Worm (Caenorhabditis elegans) whole organism, L4 larva: Measurements from ENCODE around the gene F09E10.1.

Experiments used
- D1046.2 ChIP-seq: fragments of 200-800 bp; sonication (Bioruptor generic); IDR thresholded peaks from 2 replicates; pipeline ENCODE4 v1.3.6; 2022; ENCODE audit warnings: missing genetic modification characterization, missing compliant biosample characterization
- F26F4.8 ChIP-seq: fragments of 200-800 bp; sonication (Bioruptor generic); conservative IDR thresholded peaks from 2 replicates; pipeline ENCODE4 v1.3.6; 2022; ENCODE audit warnings: missing genetic modification characterization, missing compliant biosample characterization
- F49E8.2 ChIP-seq: sonication (generic microtip); optimal IDR thresholded peaks from 2 replicates; lab custom pipeline; 2016; ENCODE audit warnings: missing compliant biosample characterization, mild to moderate bottlenecking, missing genetic modification characterization, borderline replicate concordance
- T20F7.1 ChIP-seq: fragments of 200-800 bp; sonication (Bioruptor generic); optimal IDR thresholded peaks from 2 replicates; lab custom pipeline; 2018; ENCODE audit warnings: mild to moderate bottlenecking, missing genetic modification characterization, missing compliant biosample characterization
- T26A8.4 ChIP-seq: fragments of 200-800 bp; sonication (Bioruptor generic); IDR thresholded peaks from 2 replicates; pipeline ENCODE4 v1.3.6; 2022; ENCODE audit warnings: missing genetic modification characterization, missing compliant biosample characterization
- Y105C5A.15 ChIP-seq: fragments of 200-800 bp; sonication (Bioruptor generic); IDR thresholded peaks from 2 replicates; pipeline ENCODE4 v1.3.6; 2022; ENCODE audit warnings: missing genetic modification characterization, missing compliant biosample characterization
- Y75B8A.6 ChIP-seq: fragments of 200-800 bp; sonication (Bioruptor generic); IDR thresholded peaks from 2 replicates; pipeline ENCODE4 v1.3.6; 2022; ENCODE audit warnings: missing genetic modification reagents, missing genetic modification characterization, missing compliant biosample characterization
- ama-1 ChIP-seq: fragments of 150-350 bp; optimal IDR thresholded peaks from 2 replicates; lab custom pipeline; 2014; ENCODE audit warnings: inconsistent platforms, mixed read lengths
- arid-1 ChIP-seq: fragments of 200-800 bp; sonication (Bioruptor generic); conservative IDR thresholded peaks from 2 replicates; pipeline ENCODE4 v1.3.6; 2022; ENCODE audit warnings: missing genetic modification reagents, missing genetic modification characterization, missing compliant biosample characterization
- attf-4 ChIP-seq: sonication (generic microtip); optimal IDR thresholded peaks from 3 replicates; lab custom pipeline; 2017; ENCODE audit warnings: missing biosample characterization, missing genetic modification characterization
- ceh-44 ChIP-seq: fragments of 200-800 bp; sonication (Bioruptor generic); IDR thresholded peaks from 2 replicates; pipeline ENCODE4 v1.3.6; 2022; ENCODE audit warnings: missing genetic modification reagents, missing genetic modification characterization, missing compliant biosample characterization
- ceh-62 ChIP-seq: sonication (generic microtip); optimal IDR thresholded peaks from 2 replicates; lab custom pipeline; 2017; ENCODE audit warnings: missing biosample characterization, missing genetic modification characterization
- ces-1 ChIP-seq: fragments of 150-350 bp; sonication (generic microtip); optimal IDR thresholded peaks from 4 replicates; lab custom pipeline; 2014; ENCODE audit warnings: missing biosample characterization, missing genetic modification reagents, missing genetic modification characterization
- cey-2 ChIP-seq: sonication (generic microtip); optimal IDR thresholded peaks from 3 replicates; lab custom pipeline; 2017; ENCODE audit warnings: missing genetic modification characterization, mild to moderate bottlenecking, missing compliant biosample characterization, antibody characterized with exemption, borderline replicate concordance; ENCODE audit not compliant: insufficient read depth
- daf-19 ChIP-seq: fragments of 200-800 bp; sonication (Bioruptor generic); conservative IDR thresholded peaks from 2 replicates; pipeline ENCODE4 v1.3.6; 2022; ENCODE audit warnings: missing genetic modification characterization, missing compliant biosample characterization
- daf-8 ChIP-seq: fragments of 200-800 bp; sonication (Bioruptor generic); IDR thresholded peaks from 2 replicates; pipeline ENCODE4 v1.3.6; 2022; ENCODE audit warnings: missing genetic modification characterization, missing compliant biosample characterization
- dmd-9 ChIP-seq: fragments of 200-800 bp; sonication (Bioruptor generic); IDR thresholded peaks from 2 replicates; pipeline ENCODE4 v1.3.6; 2022; ENCODE audit warnings: missing genetic modification reagents, missing genetic modification characterization, missing compliant biosample characterization
- egl-43 ChIP-seq: fragments of 200-800 bp; sonication (Bioruptor generic); IDR thresholded peaks from 2 replicates; pipeline ENCODE4 v1.3.6; 2022; ENCODE audit warnings: missing genetic modification reagents, missing genetic modification characterization, missing compliant biosample characterization
- fkh-10 ChIP-seq: fragments of 150-350 bp; optimal IDR thresholded peaks from 2 replicates; lab custom pipeline; 2014; ENCODE audit warnings: missing biosample characterization, missing genetic modification reagents, missing genetic modification characterization
- fos-1 ChIP-seq: fragments of 150-350 bp; optimal IDR thresholded peaks from 2 replicates; lab custom pipeline; 2014; ENCODE audit warnings: missing biosample characterization, missing genetic modification characterization
- gei-8 ChIP-seq: fragments of 200-800 bp; sonication (Bioruptor generic); optimal IDR thresholded peaks from 2 replicates; lab custom pipeline; 2018; ENCODE audit warnings: mild to moderate bottlenecking, missing genetic modification characterization, missing compliant biosample characterization
- hif-1 ChIP-seq, 2 experiments: sonication (generic microtip); optimal IDR thresholded peaks; 2 replicates each; lab custom pipeline; 2016 to 2017; ENCODE audit warnings: missing compliant biosample characterization in 2 of 2, missing genetic modification characterization in 2 of 2, missing genetic modification reagents in 2 of 2, missing genotype in 2 of 2, mild to moderate bottlenecking in 1 of 2
- hlh-11 ChIP-seq: fragments of 200-800 bp; sonication (Bioruptor generic); optimal IDR thresholded peaks from 2 replicates; lab custom pipeline; 2018; ENCODE audit warnings: mild to moderate bottlenecking, missing genetic modification characterization, missing compliant biosample characterization
- hmg-1.1 ChIP-seq: fragments of 200-800 bp; sonication (Bioruptor generic); IDR thresholded peaks from 2 replicates; pipeline ENCODE4 v1.3.6; 2022; ENCODE audit warnings: missing genetic modification reagents, missing genetic modification characterization, missing compliant biosample characterization
- lim-7 ChIP-seq: fragments of 200-800 bp; sonication (Bioruptor generic); IDR thresholded peaks from 2 replicates; pipeline ENCODE4 v1.3.6; 2022; ENCODE audit warnings: missing genetic modification characterization, missing compliant biosample characterization
- lin-1 ChIP-seq: fragments of 200-800 bp; sonication (Bioruptor generic); IDR thresholded peaks from 2 replicates; pipeline ENCODE4 v1.3.6; 2022; ENCODE audit warnings: missing genetic modification reagents, missing genetic modification characterization, missing compliant biosample characterization
- lin-13 ChIP-seq: fragments of 150-350 bp; optimal IDR thresholded peaks from 2 replicates; lab custom pipeline; 2014; ENCODE audit warnings: missing biosample characterization, missing genetic modification reagents, missing genetic modification characterization
- lin-15B ChIP-seq: fragments of 150-350 bp; sonication (generic microtip); optimal IDR thresholded peaks from 3 replicates; lab custom pipeline; 2014; ENCODE audit warnings: missing biosample characterization, missing genetic modification characterization
- lir-3 ChIP-seq: sonication (generic microtip); optimal IDR thresholded peaks from 2 replicates; lab custom pipeline; 2016; ENCODE audit warnings: mild to moderate bottlenecking, missing genetic modification characterization, missing compliant biosample characterization
- mdl-1 ChIP-seq, 2 experiments: fragments of 150-350 bp in 1 of 2; sonication (generic microtip) in 1 of 2; optimal IDR thresholded peaks; 2 replicates each; lab custom pipeline; 2014 to 2017; ENCODE audit warnings: missing biosample characterization in 2 of 2, missing genetic modification characterization in 2 of 2
- mdt-29 ChIP-seq: fragments of 200-800 bp; sonication (Bioruptor generic); IDR thresholded peaks from 2 replicates; pipeline ENCODE4 v1.3.6; 2022; ENCODE audit warnings: missing genetic modification reagents, missing genetic modification characterization, missing compliant biosample characterization
- mep-1 ChIP-seq: fragments of 150-350 bp; sonication (generic microtip); optimal IDR thresholded peaks from 3 replicates; lab custom pipeline; 2014; ENCODE audit warnings: missing biosample characterization, missing genetic modification characterization
- mes-2 ChIP-seq: sonication (generic microtip); optimal IDR thresholded peaks from 2 replicates; lab custom pipeline; 2016; ENCODE audit warnings: missing genotype, mild to moderate bottlenecking, missing genetic modification characterization, missing compliant biosample characterization; ENCODE audit not compliant: poor library complexity, severe bottlenecking
- nhr-10 ChIP-seq: fragments of 150-350 bp; optimal IDR thresholded peaks from 2 replicates; lab custom pipeline; 2014; ENCODE audit warnings: missing biosample characterization, missing genetic modification characterization
- nhr-102 ChIP-seq: sonication (generic microtip); optimal IDR thresholded peaks from 2 replicates; lab custom pipeline; 2016; ENCODE audit warnings: mild to moderate bottlenecking, missing genetic modification characterization, moderate library complexity, missing compliant biosample characterization
- nhr-11 ChIP-seq: fragments of 150-350 bp; optimal IDR thresholded peaks from 2 replicates; lab custom pipeline; 2014; ENCODE audit warnings: missing biosample characterization, missing genetic modification characterization
- nhr-111 ChIP-seq: fragments of 200-800 bp; sonication (Bioruptor generic); optimal IDR thresholded peaks from 2 replicates; lab custom pipeline; 2018; ENCODE audit warnings: mild to moderate bottlenecking, missing genetic modification characterization, missing compliant biosample characterization
- nhr-237 ChIP-seq: sonication (generic microtip); optimal IDR thresholded peaks from 2 replicates; lab custom pipeline; 2017; ENCODE audit warnings: missing biosample characterization, missing genetic modification characterization
- nhr-42 ChIP-seq: fragments of 200-800 bp; sonication (Bioruptor generic); IDR thresholded peaks from 2 replicates; pipeline ENCODE4 v1.3.6; 2022; ENCODE audit warnings: missing genetic modification characterization, missing compliant biosample characterization
- nhr-48 ChIP-seq: sonication (generic microtip); optimal IDR thresholded peaks from 2 replicates; lab custom pipeline; 2016; ENCODE audit warnings: mild to moderate bottlenecking, missing genetic modification characterization, missing compliant biosample characterization
- nhr-6 ChIP-seq: fragments of 150-350 bp; optimal IDR thresholded peaks from 2 replicates; lab custom pipeline; 2014; ENCODE audit warnings: missing biosample characterization, missing genetic modification characterization
- nhr-77 ChIP-seq: fragments of 150-350 bp; optimal IDR thresholded peaks from 2 replicates; lab custom pipeline; 2014; ENCODE audit warnings: missing biosample characterization, missing genetic modification characterization
- pha-4 ChIP-seq, 2 experiments: fragments of 150-350 bp in 1 of 2; fragments of 200-800 bp in 1 of 2; sonication (Bioruptor generic) in 1 of 2; IDR thresholded peaks in 1 of 2; optimal IDR thresholded peaks in 1 of 2; 2 replicates each; pipeline versions ENCODE4 v1.3.6 to Lab custom; 2014 to 2022; ENCODE audit warnings: missing genetic modification characterization in 2 of 2, missing genetic modification reagents in 2 of 2, missing biosample characterization in 1 of 2, missing compliant biosample characterization in 1 of 2
- php-3 ChIP-seq: fragments of 200-800 bp; sonication (Bioruptor generic); IDR thresholded peaks from 2 replicates; pipeline ENCODE4 v1.3.6; 2022; ENCODE audit warnings: missing genetic modification reagents, missing genetic modification characterization, missing compliant biosample characterization
- pqm-1 ChIP-seq: sonication (generic microtip); optimal IDR thresholded peaks from 2 replicates; lab custom pipeline; 2017; ENCODE audit warnings: missing biosample characterization, missing genetic modification characterization
- saeg-2 ChIP-seq: fragments of 200-800 bp; sonication (Bioruptor generic); IDR thresholded peaks from 2 replicates; pipeline ENCODE4 v1.3.6; 2022; ENCODE audit warnings: missing genetic modification reagents, missing genetic modification characterization, missing compliant biosample characterization
- snpc-1.2 ChIP-seq: fragments of 200-800 bp; sonication (Bioruptor generic); IDR thresholded peaks from 2 replicates; pipeline ENCODE4 v1.3.6; 2022; ENCODE audit warnings: missing genetic modification reagents, missing genetic modification characterization, missing compliant biosample characterization
- spr-3 ChIP-seq: fragments of 200-800 bp; sonication (Bioruptor generic); optimal IDR thresholded peaks from 2 replicates; lab custom pipeline; 2018; ENCODE audit warnings: mild to moderate bottlenecking, missing genetic modification characterization, missing compliant biosample characterization
- unc-130 ChIP-seq: sonication (generic microtip); optimal IDR thresholded peaks from 2 replicates; lab custom pipeline; 2016; ENCODE audit warnings: missing genetic modification reagents, missing genetic modification characterization, missing compliant biosample characterization
- unc-62 ChIP-seq, 3 experiments: fragments of 150-350 bp in 1 of 3; sonication (generic microtip); optimal IDR thresholded peaks in 2 of 3; peaks in 1 of 3; 1 replicate in 1 of 3; 2 replicates in 2 of 3; lab custom pipeline; 2014 to 2017; ENCODE audit warnings: missing biosample characterization in 3 of 3, missing genetic modification characterization in 3 of 3, missing genetic modification reagents in 3 of 3, missing genotype in 1 of 3
- zip-2 ChIP-seq: fragments of 150-350 bp; optimal IDR thresholded peaks from 2 replicates; lab custom pipeline; 2014; ENCODE audit warnings: missing biosample characterization, missing genetic modification characterization

F09E10.1 gene

ce11 chrX:1492174-1492573, 10.4 kb upstream of the F09E10.1 start (continued):
- TF ChIP-seq mdt-29 (GFP tag; lab: Robert Waterston, UW) = no peak
- TF ChIP-seq nhr-111 = no peak
- no peak for TF ChIP-seq cey-2 (tag; lab: Kevin White, UChicago)
- no peak for TF ChIP-seq pha-4 (GFP tag; IDR thresholded peaks at IDR 0.05; lab: Robert Waterston, UW)
- no peak for TF ChIP-seq pha-4 (tag; optimal IDR thresholded peaks at IDR 0.05; lab: Kevin White, UChicago)
- no peak for TF ChIP-seq lin-15B (tag; lab: Kevin White, UChicago)
- TF ChIP-seq fkh-10 (GFP tag; lab: Kevin White, UChicago) = no peak
- TF ChIP-seq unc-62 (GFP tag; optimal IDR thresholded peaks at IDR 0.05 in 1 of 2; lab: Kevin White, UChicago) = no peak
- no peak for TF ChIP-seq unc-62 (tag; optimal IDR thresholded peaks at IDR 0.05; lab: Kevin White, UChicago)
- TF ChIP-seq pqm-1 (tag; lab: Kevin White, UChicago) = no peak
- no peak for TF ChIP-seq nhr-77
- TF ChIP-seq zip-2 (tag; lab: Kevin White, UChicago) = no peak
- TF ChIP-seq hif-1 (tag; optimal IDR thresholded peaks at IDR 0.05; lab: Kevin White, UChicago) = no peak
- no peak for TF ChIP-seq nhr-10 (tag; lab: Kevin White, UChicago)
- no peak for TF ChIP-seq nhr-42 (GFP tag; lab: Robert Waterston, UW)
- no peak for TF ChIP-seq T20F7.1 (GFP tag; lab: Kevin White, UChicago)
- no peak for TF ChIP-seq lin-1 (GFP tag; lab: Robert Waterston, UW)
- no peak for TF ChIP-seq nhr-237 (tag; lab: Kevin White, UChicago)
- no peak for TF ChIP-seq lir-3 (tag; lab: Kevin White, UChicago)
- no peak for TF ChIP-seq nhr-11 (tag; lab: Kevin White, UChicago)
- no peak for TF ChIP-seq unc-130
- no peak for TF ChIP-seq lim-7 (GFP tag; lab: Robert Waterston, UW)
- no peak for TF ChIP-seq lin-13 (GFP tag; lab: Kevin White, UChicago)
- no peak for TF ChIP-seq saeg-2 (GFP tag; lab: Robert Waterston, UW)
- TF ChIP-seq nhr-48 = no peak
- TF ChIP-seq nhr-102 = no peak
- no peak for TF ChIP-seq ceh-44 (GFP tag; lab: Robert Waterston, UW)
- no peak for TF ChIP-seq ama-1
- TF ChIP-seq daf-19 (GFP tag; lab: Robert Waterston, UW) = no peak
- TF ChIP-seq daf-8 (GFP tag; lab: Robert Waterston, UW) = no peak
- TF ChIP-seq Y105C5A.15 = no peak
- peak; percentile 36; the same call in 1 of the 2 replicates for TF ChIP-seq hmg-1.1
- TF ChIP-seq mes-2 = peak; percentile 21
- TF ChIP-seq egl-43 (GFP tag; lab: Robert Waterston, UW) = 0 out of 2 replicates have a peak, but pooled peaks have one; percentile 21
- no peak for TF ChIP-seq F49E8.2 (tag; lab: Kevin White, UChicago)
- TF ChIP-seq arid-1 (GFP tag; lab: Robert Waterston, UW) = no peak
- no peak for TF ChIP-seq dmd-9 (GFP tag; lab: Robert Waterston, UW)
- TF ChIP-seq ceh-62 = no peak
- TF ChIP-seq hlh-11 (tag; lab: Kevin White, UChicago) = peak; percentile 12
- TF ChIP-seq snpc-1.2 (GFP tag; lab: Robert Waterston, UW) = no peak
- TF ChIP-seq fos-1 = no peak
- no peak for TF ChIP-seq mep-1 (tag; lab: Kevin White, UChicago)
- no peak for TF ChIP-seq nhr-6 (tag; lab: Kevin White, UChicago)
- no peak for TF ChIP-seq attf-4 (tag; lab: Kevin White, UChicago)
- no peak for TF ChIP-seq Y75B8A.6 (GFP tag; lab: Robert Waterston, UW)
- no peak for TF ChIP-seq F26F4.8
- no peak for TF ChIP-seq gei-8 (GFP tag; lab: Kevin White, UChicago)
- 0 out of 2 replicates have a peak, but pooled peaks have one; percentile 55 for TF ChIP-seq T26A8.4 (GFP tag; lab: Robert Waterston, UW)
- no peak for TF ChIP-seq mdl-1 (tag; optimal IDR thresholded peaks at IDR 0.05; lab: Kevin White, UChicago)
- no peak for TF ChIP-seq D1046.2 (GFP tag; lab: Robert Waterston, UW)
- no peak for TF ChIP-seq php-3 (GFP tag; lab: Robert Waterston, UW)
- TF ChIP-seq ces-1 (GFP tag; lab: Kevin White, UChicago) = no peak
- TF ChIP-seq spr-3 (GFP tag; lab: Kevin White, UChicago) = no peak
